Worm (Caenorhabditis elegans) whole organism, young adult: ENCODE data around the gene srz-25.

Experiments used
- K11D2.4 ChIP-seq: fragments of 200-800 bp; sonication (Bioruptor generic); IDR thresholded peaks from 2 replicates; pipeline ENCODE4 v1.3.6; 2022; ENCODE audit warnings: missing genetic modification reagents, missing genetic modification characterization, missing compliant biosample characterization
- ZK185.1 ChIP-seq: sonication (generic microtip); optimal IDR thresholded peaks from 2 replicates; lab custom pipeline; 2016; ENCODE audit warnings: mild to moderate bottlenecking, missing genetic modification characterization, missing compliant biosample characterization; ENCODE audit not compliant: poor library complexity, severe bottlenecking
- attf-3 ChIP-seq: fragments of 200-800 bp; sonication (Bioruptor generic); conservative IDR thresholded peaks from 2 replicates; pipeline ENCODE4 v1.3.6; 2022; ENCODE audit warnings: missing genetic modification reagents, missing genetic modification characterization, missing compliant biosample characterization
- ceh-27 ChIP-seq: fragments of 200-800 bp; sonication (Bioruptor generic); optimal IDR thresholded peaks from 2 replicates; lab custom pipeline; 2018; ENCODE audit warnings: mild to moderate bottlenecking, missing genetic modification characterization, moderate library complexity, missing compliant biosample characterization
- dpl-1 ChIP-seq: fragments of 150-350 bp; optimal IDR thresholded peaks from 2 replicates; lab custom pipeline; 2014; ENCODE audit warnings: missing biosample characterization, missing genetic modification reagents, missing genetic modification characterization
- nhr-27 ChIP-seq: fragments of 200-800 bp; sonication (Bioruptor generic); optimal IDR thresholded peaks from 2 replicates; lab custom pipeline; 2018; ENCODE audit warnings: mild to moderate bottlenecking, missing genetic modification characterization, moderate library complexity, missing compliant biosample characterization
- nhr-90 ChIP-seq: sonication (generic microtip); optimal IDR thresholded peaks from 2 replicates; lab custom pipeline; 2016; ENCODE audit warnings: missing genotype, mild to moderate bottlenecking, missing genetic modification characterization, missing compliant biosample characterization
- pha-4 ChIP-seq: fragments of 150-350 bp; sonication (generic microtip); optimal IDR thresholded peaks from 2 replicates; lab custom pipeline; 2014; ENCODE audit warnings: missing biosample characterization, missing genetic modification reagents, missing genetic modification characterization
- sdz-38 ChIP-seq: sonication (generic microtip); optimal IDR thresholded peaks from 2 replicates; lab custom pipeline; 2016; ENCODE audit warnings: missing genotype, missing genetic modification characterization, missing compliant biosample characterization
- ztf-6 ChIP-seq: fragments of 200-800 bp; sonication (Bioruptor generic); IDR thresholded peaks from 2 replicates; pipeline ENCODE4 v1.3.6; 2022; ENCODE audit warnings: missing genetic modification reagents, missing genetic modification characterization, missing compliant biosample characterization

ce11 chrV:17520735-17521134 lies 19.7 kb upstream of the srz-25 start, which contains the start of gene fbxa-136:
- TF ChIP-seq ceh-27 (GFP tag; lab: Kevin White, UChicago) (no peak), pha-4 (no peak), attf-3 (no peak), ZK185.1 (tag; lab: Kevin White, UChicago) (no peak), K11D2.4 (GFP tag; lab: Robert Waterston, UW) (no peak), dpl-1 (no peak), ztf-6 (GFP tag; lab: Robert Waterston, UW) (no peak), sdz-38 (tag; lab: Kevin White, UChicago) (no peak), nhr-90 (tag; lab: Kevin White, UChicago) (no peak), nhr-27 (tag; lab: Kevin White, UChicago) (no peak)
